Worm (Caenorhabditis elegans) whole organism, late embryonic: ENCODE data around the gene B0416.5.

Source experiments
- ceh-34 ChIP-seq: sonication (generic microtip); optimal IDR thresholded peaks from 2 replicates; lab custom pipeline; 2016; ENCODE audit warnings: mild to moderate bottlenecking, missing genetic modification characterization, missing compliant biosample characterization
- dmd-4 ChIP-seq: sonication (generic microtip); optimal IDR thresholded peaks from 2 replicates; lab custom pipeline; 2016; ENCODE audit warnings: borderline replicate concordance, missing genetic modification characterization, missing compliant biosample characterization
- pha-4 ChIP-seq: fragments of 150-350 bp; optimal IDR thresholded peaks from 2 replicates; lab custom pipeline; 2018; ENCODE audit warnings: missing biosample characterization, missing genetic modification reagents, missing genetic modification characterization
- ref-2 ChIP-seq: sonication (generic microtip); optimal IDR thresholded peaks from 2 replicates; lab custom pipeline; 2016; ENCODE audit warnings: missing genetic modification characterization, missing compliant biosample characterization

ce11 chrX:9255993-9256392 lies 14.7 kb downstream of the B0416.5 start:
- TF ChIP-seq dmd-4 (tag; lab: Kevin White, UChicago) (no peak), pha-4 (tag; lab: Kevin White, UChicago) (no peak), ceh-34 (tag; lab: Kevin White, UChicago) (no peak), ref-2 (tag; lab: Kevin White, UChicago) (no peak)
